Worm (Caenorhabditis elegans): ENCODE data around the gene srab-22.
A peak's percentile ranks its signal among the peaks of the same experiment; 100 is the strongest.

srab-22 gene

DNA sequence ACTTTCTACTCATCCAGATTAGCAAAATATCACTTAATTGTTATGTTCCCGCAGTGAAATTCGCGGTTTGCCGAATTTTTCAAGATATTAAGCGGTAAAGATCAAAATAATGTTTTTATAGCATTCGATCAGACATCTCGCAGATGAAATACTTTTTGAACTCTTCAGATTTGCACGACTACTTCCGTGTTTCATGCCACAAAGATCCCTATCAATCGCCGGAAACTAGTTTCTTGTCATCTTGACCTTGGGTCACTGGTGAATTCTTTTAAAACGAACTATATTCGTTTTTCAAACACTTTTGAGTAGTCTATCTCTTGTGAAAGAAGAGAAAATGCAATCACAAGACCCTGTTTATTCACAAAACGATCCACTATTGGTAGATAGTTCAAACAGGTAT lies 13.2 kb upstream of the srab-22 start, which contains the start of gene txt-11:
txt-11 (plus strand) TSS at position 301 of the 400 bp plus-strand sequence.
- TF ChIP-seq dmd-6 (GFP tag; IDR thresholded peaks at IDR 0.05) (0 out of 2 replicates have a peak, but pooled peaks have one; percentile 15), nhr-102 (tag; optimal IDR thresholded peaks at IDR 0.05) (no peak)

- TF ChIP-seq lin-13 (GFP tag; optimal IDR thresholded peaks at IDR 0.05), result no peak
- TF ChIP-seq unc-62 (GFP tag; optimal IDR thresholded peaks at IDR 0.05 in 1 of 2), result peak in 1 of 2 experiments; percentile 61
- no peak for TF ChIP-seq unc-62 (tag; optimal IDR thresholded peaks at IDR 0.05)
- no peak for TF ChIP-seq duxl-1 (tag; optimal IDR thresholded peaks at IDR 0.05; ENCODE audit: poor library complexity)
Measured at ce11 chrV:3417928-3418327, 8.2 kb upstream of the srab-22 start, which contains the start of gene T20D4.3. TSS of gene T20D4.3 (plus strand) at chrV:3418228.

ce11 chrV:3424341-3424740 lies 1.8 kb upstream of the srab-22 start, which contains the start of gene srab-21:
TSS of gene srab-21 (minus strand) at chrV:3424441.
- TF ChIP-seq vab-7 (GFP tag; IDR thresholded peaks at IDR 0.05) (no peak), unc-62 (GFP tag; optimal IDR thresholded peaks at IDR 0.05 in 1 of 2) (peak in 1 of 2 experiments; percentile 15), unc-62 (tag; optimal IDR thresholded peaks at IDR 0.05) (no peak)

ce11 chrV:3428697-3429096 lies 2.5 kb downstream of the srab-22 start, which contains the start of gene srab-20:
TSS of gene srab-20 (plus strand) at chrV:3428997.
- TF ChIP-seq lsy-2 (tag; optimal IDR thresholded peaks at IDR 0.05), result no peak
- no peak for TF ChIP-seq zfp-2 (tag; optimal IDR thresholded peaks at IDR 0.05)
- TF ChIP-seq spr-1 (tag; optimal IDR thresholded peaks at IDR 0.05), result no peak
- no peak for TF ChIP-seq unc-62 (GFP tag; optimal IDR thresholded peaks at IDR 0.05 in 1 of 2)
- no peak for TF ChIP-seq unc-62 (tag; optimal IDR thresholded peaks at IDR 0.05)
- TF ChIP-seq jun-1 (tag; optimal IDR thresholded peaks at IDR 0.05), result no peak
- TF ChIP-seq nhr-6 (tag; optimal IDR thresholded peaks at IDR 0.05), result no peak
- TF ChIP-seq nhr-10 (tag; optimal IDR thresholded peaks at IDR 0.05), result no peak
- no peak for TF ChIP-seq F37D6.2 (tag; optimal IDR thresholded peaks at IDR 0.05)
- no peak for TF ChIP-seq mes-2 (tag; optimal IDR thresholded peaks at IDR 0.05; ENCODE audit: poor library complexity, severe bottlenecking)

- TF ChIP-seq egl-43 (GFP tag; IDR thresholded peaks at IDR 0.05), result no peak
- TF ChIP-seq unc-62 (GFP tag; optimal IDR thresholded peaks at IDR 0.05 in 1 of 2), result peak in 1 of 2 experiments; percentile 51
- no peak for TF ChIP-seq unc-62 (tag; optimal IDR thresholded peaks at IDR 0.05)
Measured at ce11 chrV:3431535-3431990, 5.4 kb downstream of the srab-22 start, which contains the start of the genes T20D4.19 and srj-9. TSS of gene T20D4.19 (minus strand) at chrV:3431635. TSS of gene srj-9 (plus strand) at chrV:3431940.

DNA sequence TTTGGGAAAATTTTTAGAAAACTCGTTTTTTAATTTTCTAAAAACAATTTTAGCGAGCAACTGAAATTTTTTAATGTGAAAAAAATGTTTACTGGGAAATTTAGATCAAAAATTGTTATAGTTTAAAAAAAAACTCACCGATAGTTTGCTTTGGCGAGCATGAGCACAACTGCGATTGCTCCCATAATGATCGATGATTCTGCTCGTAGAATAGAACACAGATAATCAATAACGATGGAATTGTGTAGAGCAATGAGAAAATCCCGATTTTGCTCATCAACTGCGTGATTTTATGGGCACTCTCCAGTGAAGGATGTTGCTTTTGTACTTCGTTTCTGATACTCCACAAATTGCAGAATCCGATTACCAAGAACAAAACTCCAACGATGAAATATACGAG lies 16.4 kb downstream of the srab-22 start:
- peak; percentile 81 for TF ChIP-seq aha-1 (tag)
- TF ChIP-seq nhr-77 (tag; optimal IDR thresholded peaks at IDR 0.05), result no peak

DNA sequence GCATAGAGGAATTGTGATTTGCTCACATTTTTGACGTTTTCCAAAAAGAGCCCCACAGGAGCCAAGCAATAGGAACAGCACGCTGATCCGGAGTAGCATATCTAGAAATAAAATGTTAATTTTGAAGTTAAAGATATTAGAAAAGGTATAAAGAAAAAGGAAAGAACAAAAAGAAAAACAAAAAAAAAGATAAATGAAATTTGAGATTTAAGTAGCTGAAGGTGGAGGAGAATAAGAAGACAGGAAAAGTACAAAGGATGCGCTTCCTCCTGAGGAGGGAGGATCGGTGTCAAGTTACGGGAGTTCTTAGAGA lies 18.6 kb downstream of the srab-22 start, which contains the start of gene cfz-2:
cfz-2 (minus strand) TSS at position 101 of the 313 bp plus-strand sequence.
- no peak for TF ChIP-seq ceh-20 (GFP tag; IDR thresholded peaks at IDR 0.05)
- no peak for TF ChIP-seq sdz-12 (GFP tag; optimal IDR thresholded peaks at IDR 0.05)
- no peak for TF ChIP-seq spr-1 (tag; optimal IDR thresholded peaks at IDR 0.05)
- no peak for TF ChIP-seq dve-1 (tag; optimal IDR thresholded peaks at IDR 0.05; ENCODE audit: insufficient read depth)
- TF ChIP-seq nhr-25 (tag; optimal IDR thresholded peaks at IDR 0.05; ENCODE audit: borderline replicate concordance, insufficient read depth), result no peak
- TF ChIP-seq Y75B8A.6 (GFP tag; IDR thresholded peaks at IDR 0.05), result no peak
- no peak for TF ChIP-seq mxl-2 (GFP tag; conservative IDR thresholded peaks at IDR 0.05)
- no peak for TF ChIP-seq pha-4 (GFP tag; IDR thresholded peaks at IDR 0.05)
- TF ChIP-seq pha-4 (tag; optimal IDR thresholded peaks at IDR 0.05), result no peak
- TF ChIP-seq fkh-10 (GFP tag; optimal IDR thresholded peaks at IDR 0.05), result no peak
- TF ChIP-seq ceh-62 (tag; optimal IDR thresholded peaks at IDR 0.05), result no peak
- no peak for TF ChIP-seq dmd-9 (GFP tag; IDR thresholded peaks at IDR 0.05)
- TF ChIP-seq T26A8.4 (GFP tag; IDR thresholded peaks at IDR 0.05), result no peak

Measured in whole organism, L4 larva.